Fruit fly (Drosophila melanogaster): ENCODE results near the gene Vps16A.

Vps16A gene

dm6 chr3R:9236070-9236492 lies 30.7 kb upstream of the Vps16A start:
- TF ChIP-seq CG9727 (GFP tag; optimal IDR thresholded peaks at IDR 0.05), result no peak
- no peak for TF ChIP-seq Aef1 (GFP tag; IDR thresholded peaks at IDR 0.05)
- TF ChIP-seq Dip2 (GFP tag; IDR thresholded peaks at IDR 0.05), result no peak
- no peak for TF ChIP-seq ind (GFP tag; optimal IDR thresholded peaks at IDR 0.05)
- TF ChIP-seq Fer2 (tag; optimal IDR thresholded peaks at IDR 0.05), result no peak
- TF ChIP-seq Sin3A (optimal IDR thresholded peaks at IDR 0.05), result no peak
- peak; percentile 71 for TF ChIP-seq Elba2 (GFP tag; optimal IDR thresholded peaks at IDR 0.05)
- TF ChIP-seq crol (GFP tag; IDR thresholded peaks at IDR 0.05), result peak; percentile 98
- peak; percentile 88 for TF ChIP-seq CG17385 (GFP tag; optimal IDR thresholded peaks at IDR 0.05)
- no peak for TF ChIP-seq Dbx (GFP tag; IDR thresholded peaks at IDR 0.05)
- peak; percentile 72 for TF ChIP-seq Med (GFP tag)
- no peak for TF ChIP-seq gcm (GFP tag; optimal IDR thresholded peaks at IDR 0.05)
- TF ChIP-seq BEAF-32 (GFP tag; optimal IDR thresholded peaks at IDR 0.05), result no peak
- no peak for TF ChIP-seq HLH54F (GFP tag; optimal IDR thresholded peaks at IDR 0.05)
- TF ChIP-seq cg (GFP tag; optimal IDR thresholded peaks at IDR 0.05), result peak; percentile 72
- TF ChIP-seq Trl (optimal IDR thresholded peaks at IDR 0.05), result peak; percentile 29 to 84
- TF ChIP-seq Trl (GFP tag; optimal IDR thresholded peaks at IDR 0.05), result no peak
- TF ChIP-seq Myb (GFP tag; optimal IDR thresholded peaks at IDR 0.05), result no peak
- peak; percentile 3 for TF ChIP-seq phol (tag; optimal IDR thresholded peaks at IDR 0.05)
- TF ChIP-seq bigmax (GFP tag; optimal IDR thresholded peaks at IDR 0.05), result peak; percentile 52
- TF ChIP-seq CG11456 (GFP tag; IDR thresholded peaks at IDR 0.05), result no peak
- TF ChIP-seq insv (GFP tag; optimal IDR thresholded peaks at IDR 0.05), result peak in 1 of 2 experiments; percentile 77
- TF ChIP-seq Meics (GFP tag; optimal IDR thresholded peaks at IDR 0.05), result no peak
- TF ChIP-seq CG4424 (GFP tag; optimal IDR thresholded peaks at IDR 0.05), result no peak
- no peak for TF ChIP-seq CG14014 (GFP tag; IDR thresholded peaks at IDR 0.05)
- 0 out of 2 replicates have a peak, but pooled peaks have one; percentile 2 for TF ChIP-seq onecut (GFP tag; IDR thresholded peaks at IDR 0.05)
- no peak for TF ChIP-seq chif (GFP tag; optimal IDR thresholded peaks at IDR 0.05)
- TF ChIP-seq da (GFP tag; optimal IDR thresholded peaks at IDR 0.05), result no peak
- no peak for TF ChIP-seq ttk (GFP tag; IDR thresholded peaks at IDR 0.05)
- no peak for TF ChIP-seq ap (GFP tag; IDR thresholded peaks at IDR 0.05)
- no peak for TF ChIP-seq CG2889 (GFP tag; IDR thresholded peaks at IDR 0.05)
- no peak for TF ChIP-seq gem (tag; optimal IDR thresholded peaks at IDR 0.05)
- no peak for TF ChIP-seq Drgx (GFP tag; IDR thresholded peaks at IDR 0.05)
- TF ChIP-seq B-H1 (GFP tag; IDR thresholded peaks at IDR 0.05), result no peak
- no peak for TF ChIP-seq stc (GFP tag; IDR thresholded peaks at IDR 0.05)
- no peak for TF ChIP-seq tll (GFP tag; optimal IDR thresholded peaks at IDR 0.05)
- TF ChIP-seq z (GFP tag; IDR thresholded peaks at IDR 0.05), result no peak
- no peak for TF ChIP-seq klu (GFP tag; IDR thresholded peaks at IDR 0.05)
- peak; percentile 36 for TF ChIP-seq Deaf1 (tag; optimal IDR thresholded peaks at IDR 0.05)
- no peak for TF ChIP-seq sisA (GFP tag; IDR thresholded peaks at IDR 0.05)
- peak; percentile 15 for TF ChIP-seq yki (optimal IDR thresholded peaks at IDR 0.05)
- peak; percentile 36 for TF ChIP-seq CG1832 (GFP tag; optimal IDR thresholded peaks at IDR 0.05)

- no peak for TF ChIP-seq CoRest (tag; optimal IDR thresholded peaks at IDR 0.05)
- no peak for TF ChIP-seq repo (GFP tag; optimal IDR thresholded peaks at IDR 0.05)
- no peak for TF ChIP-seq eyg (GFP tag; optimal IDR thresholded peaks at IDR 0.05)
- peak; percentile 78 for TF ChIP-seq CG14710 (tag; optimal IDR thresholded peaks at IDR 0.05)
- no peak for TF ChIP-seq az2 (GFP tag; optimal IDR thresholded peaks at IDR 0.05)
- TF ChIP-seq CG7556 (GFP tag; optimal IDR thresholded peaks at IDR 0.05), result no peak
- no peak for TF ChIP-seq lov (optimal IDR thresholded peaks at IDR 0.05)
- 0 out of 3 replicates have a peak, but pooled peaks have one; percentile 27 for TF ChIP-seq lov (GFP tag; IDR thresholded peaks at IDR 0.05)
- TF ChIP-seq otp (GFP tag; IDR thresholded peaks at IDR 0.05), result 0 out of 3 replicates have a peak, but pooled peaks have one; percentile 48
- TF ChIP-seq CG6689 (GFP tag; IDR thresholded peaks at IDR 0.05), result no peak
- no peak for TF ChIP-seq CG2875 (GFP tag; optimal IDR thresholded peaks at IDR 0.05)
- no peak for TF ChIP-seq bcd (GFP tag; optimal IDR thresholded peaks at IDR 0.05)
- no peak for TF ChIP-seq Dfd (GFP tag; optimal IDR thresholded peaks at IDR 0.05)
- no peak for TF ChIP-seq Neu2 (GFP tag; optimal IDR thresholded peaks at IDR 0.05; ENCODE audit: borderline replicate concordance)
- TF ChIP-seq dysf (GFP tag; IDR thresholded peaks at IDR 0.05), result peak; percentile 16; the same call in 1 of the 3 replicates
Observed at dm6 chr3R:9236883-9237267, 29.9 kb upstream of the Vps16A start.
